Worm (Caenorhabditis elegans) whole organism, mixed stage, embryonic: ENCODE data around the gene C18H7.7.

Experiments used
- M03D4.4 ChIP-seq: sonication (generic microtip); optimal IDR thresholded peaks from 2 replicates; lab custom pipeline; 2017; ENCODE audit warnings: mild to moderate bottlenecking, missing genetic modification characterization, missing compliant biosample characterization
- bed-3 ChIP-seq: fragments of 200-800 bp; sonication (Bioruptor generic); optimal IDR thresholded peaks from 3 replicates; lab custom pipeline; 2018; ENCODE audit warnings: mild to moderate bottlenecking, missing genetic modification characterization, moderate library complexity, missing compliant biosample characterization
- blmp-1 ChIP-seq: fragments of 150-350 bp; optimal IDR thresholded peaks from 2 replicates; lab custom pipeline; 2014; ENCODE audit warnings: missing biosample characterization, missing genetic modification characterization
- ceh-39 ChIP-seq: fragments of 150-350 bp; optimal IDR thresholded peaks from 2 replicates; lab custom pipeline; 2014; ENCODE audit warnings: missing biosample characterization, missing genetic modification characterization
- ceh-43 ChIP-seq: fragments of 200-800 bp; sonication (Bioruptor generic); optimal IDR thresholded peaks from 2 replicates; lab custom pipeline; 2018; ENCODE audit warnings: mild to moderate bottlenecking, missing genetic modification characterization, moderate library complexity, missing compliant biosample characterization
- ceh-83 ChIP-seq: fragments of 200-800 bp; sonication (Bioruptor generic); optimal IDR thresholded peaks from 2 replicates; lab custom pipeline; 2018; ENCODE audit warnings: mild to moderate bottlenecking, missing genetic modification characterization, missing compliant biosample characterization
- ces-1 ChIP-seq: fragments of 150-350 bp; optimal IDR thresholded peaks from 2 replicates; lab custom pipeline; 2014; ENCODE audit warnings: missing biosample characterization, missing genetic modification reagents, missing genetic modification characterization
- cnd-1 ChIP-seq: fragments of 200-800 bp; sonication (Bioruptor generic); optimal IDR thresholded peaks from 2 replicates; lab custom pipeline; 2018; ENCODE audit warnings: mild to moderate bottlenecking, missing genetic modification characterization, missing compliant biosample characterization
- drap-1 ChIP-seq: fragments of 200-800 bp; sonication (Bioruptor generic); optimal IDR thresholded peaks from 3 replicates; lab custom pipeline; 2018; ENCODE audit warnings: mild to moderate bottlenecking, missing genetic modification characterization, missing compliant biosample characterization
- elt-1 ChIP-seq: sonication (generic microtip); optimal IDR thresholded peaks from 2 replicates; lab custom pipeline; 2017; ENCODE audit warnings: missing genetic modification characterization, mild to moderate bottlenecking, missing compliant biosample characterization, antibody characterized with exemption, moderate library complexity, borderline replicate concordance; ENCODE audit not compliant: insufficient read depth
- flh-1 ChIP-seq: fragments of 200-800 bp; sonication (Bioruptor generic); optimal IDR thresholded peaks from 2 replicates; lab custom pipeline; 2018; ENCODE audit warnings: mild to moderate bottlenecking, missing genetic modification characterization, moderate library complexity, missing compliant biosample characterization
- ham-2 ChIP-seq: fragments of 200-800 bp; sonication (Bioruptor generic); optimal IDR thresholded peaks from 2 replicates; lab custom pipeline; 2018; ENCODE audit warnings: mild to moderate bottlenecking, missing genetic modification characterization, missing compliant biosample characterization
- hlh-1 ChIP-seq: fragments of 150-350 bp; optimal IDR thresholded peaks from 2 replicates; lab custom pipeline; 2014; ENCODE audit warnings: missing biosample characterization, missing genetic modification reagents, missing genetic modification characterization
- lin-13 ChIP-seq: fragments of 150-350 bp; optimal IDR thresholded peaks from 2 replicates; lab custom pipeline; 2014; ENCODE audit warnings: missing biosample characterization, missing genetic modification characterization
- lin-32 ChIP-seq: fragments of 200-800 bp; sonication (Bioruptor generic); optimal IDR thresholded peaks from 2 replicates; lab custom pipeline; 2018; ENCODE audit warnings: mild to moderate bottlenecking, missing genetic modification characterization, missing compliant biosample characterization
- lsy-2 ChIP-seq: fragments of 150-350 bp; optimal IDR thresholded peaks from 2 replicates; lab custom pipeline; 2014; ENCODE audit warnings: missing biosample characterization, missing genetic modification characterization
- mab-5 ChIP-seq: fragments of 150-350 bp; optimal IDR thresholded peaks from 2 replicates; lab custom pipeline; 2014; ENCODE audit warnings: missing biosample characterization, missing genetic modification characterization
- mep-1 ChIP-seq: fragments of 150-350 bp; optimal IDR thresholded peaks from 2 replicates; lab custom pipeline; 2017; ENCODE audit warnings: missing biosample characterization, missing genetic modification reagents, missing genetic modification characterization, inconsistent platforms
- mls-2 ChIP-seq: sonication (generic microtip); optimal IDR thresholded peaks from 2 replicates; lab custom pipeline; 2016; ENCODE audit warnings: mild to moderate bottlenecking, missing genetic modification characterization, moderate library complexity, missing compliant biosample characterization
- nhr-12 ChIP-seq: fragments of 150-350 bp; optimal IDR thresholded peaks from 2 replicates; lab custom pipeline; 2014; ENCODE audit warnings: missing biosample characterization, missing genetic modification characterization
- nhr-2 ChIP-seq: fragments of 150-350 bp; optimal IDR thresholded peaks from 2 replicates; lab custom pipeline; 2014; ENCODE audit warnings: missing biosample characterization, missing genetic modification characterization
- nhr-237 ChIP-seq: fragments of 150-350 bp; optimal IDR thresholded peaks from 2 replicates; lab custom pipeline; 2014; ENCODE audit warnings: missing biosample characterization, missing genetic modification characterization
- nhr-28 ChIP-seq: fragments of 150-350 bp; optimal IDR thresholded peaks from 2 replicates; lab custom pipeline; 2014; ENCODE audit warnings: missing biosample characterization, missing genetic modification characterization
- pha-4 ChIP-seq: fragments of 150-350 bp; optimal IDR thresholded peaks from 2 replicates; lab custom pipeline; 2018; ENCODE audit warnings: missing biosample characterization, missing genetic modification reagents, missing genetic modification characterization
- sem-2 ChIP-seq: fragments of 200-800 bp; sonication (Bioruptor generic); optimal IDR thresholded peaks from 2 replicates; lab custom pipeline; 2018; ENCODE audit warnings: mild to moderate bottlenecking, missing genetic modification characterization, missing compliant biosample characterization
- snpc-4 ChIP-seq: fragments of 150-350 bp; optimal IDR thresholded peaks from 2 replicates; lab custom pipeline; 2014; ENCODE audit warnings: missing biosample characterization, missing genetic modification characterization
- sptf-1 ChIP-seq: sonication (generic microtip); optimal IDR thresholded peaks from 2 replicates; lab custom pipeline; 2017; ENCODE audit warnings: mild to moderate bottlenecking, missing genetic modification characterization, moderate library complexity, missing compliant biosample characterization
- tbx-8 ChIP-seq: fragments of 200-800 bp; sonication (Bioruptor generic); optimal IDR thresholded peaks from 2 replicates; lab custom pipeline; 2018; ENCODE audit warnings: mild to moderate bottlenecking, missing genetic modification characterization, moderate library complexity, missing compliant biosample characterization
- unc-39 ChIP-seq: fragments of 150-350 bp; optimal IDR thresholded peaks from 2 replicates; lab custom pipeline; 2014; ENCODE audit warnings: missing biosample characterization, missing genetic modification characterization
- unc-62 ChIP-seq: fragments of 150-350 bp; optimal IDR thresholded peaks from 2 replicates; lab custom pipeline; 2014; ENCODE audit warnings: missing biosample characterization, missing genetic modification reagents, missing genetic modification characterization
- zip-8 ChIP-seq: fragments of 150-350 bp; optimal IDR thresholded peaks from 2 replicates; lab custom pipeline; 2014; ENCODE audit warnings: missing biosample characterization, missing genetic modification characterization
- ztf-11 ChIP-seq: fragments of 150-350 bp; optimal IDR thresholded peaks from 2 replicates; lab custom pipeline; 2014; ENCODE audit warnings: missing biosample characterization, missing genetic modification characterization

Gene C18H7.7

ce11 chrIV:592382-592781, 3.8 kb downstream of the C18H7.7 start, which contains the start of gene C18H7.6:
TSS of gene C18H7.6 (minus strand) at chrIV:592485.
- TF ChIP-seq mep-1 (no peak), nhr-12 (tag; lab: Kevin White, UChicago) (no peak), pha-4 (tag; lab: Kevin White, UChicago) (no peak), ces-1 (GFP tag; lab: Kevin White, UChicago) (no peak), unc-39 (tag; lab: Kevin White, UChicago) (no peak), drap-1 (no peak), lin-13 (tag; lab: Kevin White, UChicago) (no peak), snpc-4 (tag; lab: Kevin White, UChicago) (no peak), zip-8 (tag; lab: Kevin White, UChicago) (no peak), tbx-8 (no peak), bed-3 (GFP tag; lab: Kevin White, UChicago) (no peak), lsy-2 (no peak)

ce11 chrIV:587729-588128, 8.5 kb downstream of the C18H7.7 start, which contains the start of gene C18H7.12:
TSS of gene C18H7.12 (minus strand) at chrIV:587829.
- TF ChIP-seq ceh-39 (tag; lab: Kevin White, UChicago) (no peak), mep-1 (no peak), unc-62 (GFP tag; lab: Kevin White, UChicago) (no peak), ceh-43 (GFP tag; lab: Kevin White, UChicago) (no peak), pha-4 (tag; lab: Kevin White, UChicago) (no peak), sem-2 (GFP tag; lab: Kevin White, UChicago) (no peak), elt-1 (no peak), blmp-1 (tag; lab: Kevin White, UChicago) (no peak), nhr-12 (tag; lab: Kevin White, UChicago) (no peak), drap-1 (no peak), zip-8 (tag; lab: Kevin White, UChicago) (no peak), nhr-2 (tag; lab: Kevin White, UChicago) (no peak), mls-2 (no peak), hlh-1 (tag; lab: Kevin White, UChicago) (no peak), ztf-11 (no peak), ham-2 (GFP tag; lab: Kevin White, UChicago) (no peak), ceh-83 (GFP tag; lab: Kevin White, UChicago) (no peak), lin-32 (no peak), tbx-8 (no peak)
- TF ChIP-seq, all 35 proteins: peak for 0

ce11 chrIV:584039-584438, 12.2 kb downstream of the C18H7.7 start:
- TF ChIP-seq mls-2 (no peak), nhr-2 (tag; lab: Kevin White, UChicago) (no peak), ztf-11 (no peak), ham-2 (GFP tag; lab: Kevin White, UChicago) (no peak), nhr-237 (tag; lab: Kevin White, UChicago) (no peak), lin-32 (no peak), elt-1 (no peak), nhr-28 (tag; lab: Kevin White, UChicago) (no peak), flh-1 (GFP tag; lab: Kevin White, UChicago) (no peak), unc-62 (GFP tag; lab: Kevin White, UChicago) (no peak), drap-1 (no peak), hlh-1 (tag; lab: Kevin White, UChicago) (no peak), cnd-1 (tag; lab: Kevin White, UChicago) (no peak), bed-3 (GFP tag; lab: Kevin White, UChicago) (no peak), unc-39 (tag; lab: Kevin White, UChicago) (no peak), sptf-1 (tag; lab: Kevin White, UChicago) (no peak), snpc-4 (tag; lab: Kevin White, UChicago) (no peak), tbx-8 (no peak), mab-5 (tag; lab: Kevin White, UChicago) (no peak)

- TF ChIP-seq mls-2 (no peak), ceh-43 (GFP tag; lab: Kevin White, UChicago) (no peak), ham-2 (GFP tag; lab: Kevin White, UChicago) (no peak), snpc-4 (tag; lab: Kevin White, UChicago) (no peak), tbx-8 (no peak), M03D4.4 (tag; lab: Kevin White, UChicago) (no peak), nhr-237 (tag; lab: Kevin White, UChicago) (no peak), nhr-12 (tag; lab: Kevin White, UChicago) (no peak), lin-32 (no peak), blmp-1 (tag; lab: Kevin White, UChicago) (no peak), sem-2 (GFP tag; lab: Kevin White, UChicago) (no peak), ces-1 (GFP tag; lab: Kevin White, UChicago) (no peak), cnd-1 (tag; lab: Kevin White, UChicago) (no peak), unc-39 (tag; lab: Kevin White, UChicago) (no peak)
Measured at ce11 chrIV:582130-582529, 14.1 kb downstream of the C18H7.7 start, which contains the start of gene F56A11.6. TSS of gene F56A11.6 (minus strand) at chrIV:582230.
